Worm (Caenorhabditis elegans) whole organism, L4/young adult: ENCODE data around the gene K09H11.9.

Experiments used
- W03F9.2 ChIP-seq: fragments of 150-350 bp; optimal IDR thresholded peaks from 2 replicates; lab custom pipeline; 2014; ENCODE audit warnings: missing biosample characterization, missing genetic modification characterization
- dao-5 ChIP-seq: sonication (generic microtip); optimal IDR thresholded peaks from 2 replicates; lab custom pipeline; 2016; ENCODE audit warnings: missing genotype, missing genetic modification characterization, moderate library complexity, missing compliant biosample characterization
- him-1 ChIP-seq: sonication (generic microtip); optimal IDR thresholded peaks from 2 replicates; lab custom pipeline; 2016; ENCODE audit warnings: missing genotype, missing genetic modification reagents, missing genetic modification characterization, missing compliant biosample characterization

DNA sequence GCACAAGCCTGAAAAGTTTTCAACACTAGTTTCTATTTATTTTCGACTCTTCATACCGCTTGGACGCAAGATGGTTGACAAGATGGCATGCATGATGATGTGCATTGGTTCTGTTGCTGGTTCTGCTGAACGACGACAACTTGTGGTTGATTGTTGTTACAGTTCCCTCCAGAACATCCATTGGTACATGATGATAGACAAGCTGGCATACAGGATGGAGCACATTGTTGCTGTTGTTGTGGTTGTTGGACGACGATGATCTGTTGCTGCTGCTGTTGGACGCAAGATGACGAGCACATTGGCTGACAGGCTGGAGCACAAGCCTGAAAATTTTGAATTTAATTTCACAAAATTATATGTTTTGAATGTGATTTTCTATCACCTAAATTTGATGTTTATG lies 44.1 kb downstream of the K09H11.9 start:
- TF ChIP-seq W03F9.2 (tag; lab: Kevin White, UChicago) (no peak), dao-5 (no peak), him-1 (tag; lab: Kevin White, UChicago) (no peak)
